Fruit fly (Drosophila melanogaster) whole organism, adult: Measurements from ENCODE around the gene PK1-R.

ENCODE experiments used
- CG11617 ChIP-seq: fragments of 200-800 bp; sonication (Bioruptor generic); optimal IDR thresholded peaks from 2 replicates; lab custom pipeline; 2017; ENCODE audit warnings: mild to moderate bottlenecking, missing biosample characterization, missing genetic modification reagents, missing genetic modification characterization
- CG12768 ChIP-seq: fragments of 200-800 bp; sonication (Bioruptor generic); optimal IDR thresholded peaks from 2 replicates; lab custom pipeline; 2017; ENCODE audit warnings: missing biosample characterization, missing genetic modification characterization, mild to moderate bottlenecking, moderate library complexity, missing genetic modification reagents
- CG14711 ChIP-seq: fragments of 200-800 bp; sonication (Bioruptor generic); optimal IDR thresholded peaks from 2 replicates; lab custom pipeline; 2018; ENCODE audit warnings: missing biosample characterization, mild to moderate bottlenecking, missing genetic modification characterization, moderate library complexity
- CG1620 ChIP-seq: fragments of 200-800 bp; sonication (Bioruptor generic); optimal IDR thresholded peaks from 2 replicates; lab custom pipeline; 2016; ENCODE audit warnings: missing biosample characterization, missing genetic modification characterization
- CG33017 ChIP-seq: fragments of 200-800 bp; sonication (Bioruptor generic); optimal IDR thresholded peaks from 2 replicates; lab custom pipeline; 2018; ENCODE audit warnings: missing biosample characterization, mild to moderate bottlenecking, missing genetic modification characterization, moderate library complexity
- Clk ChIP-seq: fragments of 200-800 bp; sonication (Bioruptor generic); optimal IDR thresholded peaks from 2 replicates; lab custom pipeline; 2017; ENCODE audit warnings: missing biosample characterization, missing genetic modification characterization
- Crg-1 ChIP-seq: fragments of 200-800 bp; sonication (Bioruptor generic); optimal IDR thresholded peaks from 2 replicates; lab custom pipeline; 2016; ENCODE audit warnings: missing biosample characterization, missing genetic modification characterization
- Hr96 ChIP-seq: fragments of 200-800 bp; sonication (Bioruptor generic); optimal IDR thresholded peaks from 2 replicates; lab custom pipeline; 2016; ENCODE audit warnings: missing biosample characterization, missing genetic modification characterization
- bab1 ChIP-seq: fragments of 200-800 bp; sonication (Bioruptor generic); optimal IDR thresholded peaks from 3 replicates; lab custom pipeline; 2019; ENCODE audit warnings: missing biosample characterization, mild to moderate bottlenecking, missing genetic modification characterization, moderate library complexity
- cnc ChIP-seq, 2 experiments: fragments of >200 bp; optimal IDR thresholded peaks; 2 replicates each; lab custom pipeline; 2017
- kay ChIP-seq: fragments of 200-800 bp; sonication (Bioruptor generic); peaks from one replicate; lab custom pipeline; 2016; ENCODE audit warnings: missing biosample characterization, missing genetic modification characterization, borderline replicate concordance
- toe ChIP-seq: fragments of 200-800 bp; sonication (Bioruptor generic); optimal IDR thresholded peaks from 2 replicates; lab custom pipeline; 2016; ENCODE audit warnings: missing biosample characterization, missing genetic modification characterization

DNA sequence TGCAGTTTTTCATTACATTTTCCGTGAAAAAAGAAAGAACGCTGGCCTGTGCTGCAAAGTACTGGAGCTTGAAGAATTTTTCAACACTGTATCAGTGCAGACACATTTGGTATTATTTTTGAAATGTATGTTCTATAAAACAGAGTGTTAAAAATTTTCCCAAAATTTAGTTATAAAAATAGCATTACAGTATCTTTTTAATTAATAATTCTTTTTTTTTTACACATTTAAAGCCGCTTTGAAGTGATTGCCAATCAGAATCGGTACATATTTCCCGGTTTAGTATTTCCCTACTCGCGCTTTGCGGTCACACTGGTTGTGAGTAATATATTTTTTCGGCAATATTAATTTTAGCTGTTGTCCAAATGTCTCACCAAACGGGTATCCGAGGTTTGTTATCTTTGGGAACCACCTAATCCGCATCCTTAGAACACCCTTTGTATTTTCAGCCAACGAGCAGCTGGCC, 19.5 kb upstream of the PK1-R start, which contains the start of the genes Abi and twf:
- TF ChIP-seq Crg-1 (peak; percentile 86), CG14711 (tag; lab: Kevin White, UChicago) (peak; percentile 79), toe (GFP tag; lab: Kevin White, UChicago) (peak; percentile 66), CG1620 (GFP tag; lab: Kevin White, UChicago) (peak; percentile 86), bab1 (GFP tag; lab: Kevin White, UChicago) (peak; percentile 68), Clk (GFP tag; lab: Kevin White, UChicago) (no peak), kay (GFP tag; lab: Kevin White, UChicago) (peak; percentile 93), CG11617 (GFP tag; lab: Kevin White, UChicago) (peak; percentile 54), Hr96 (GFP tag; lab: Kevin White, UChicago) (peak; percentile 50), CG33017 (tag; lab: Kevin White, UChicago) (peak; percentile 43), cnc (optimal IDR thresholded peaks at IDR 0.05; lab: Kevin White, UChicago) (no peak), CG12768 (GFP tag; lab: Kevin White, UChicago) (peak; percentile 69)
